Fruit fly (Drosophila melanogaster) S2 (cell line): ENCODE measurements around the gene CG11714.

ENCODE experiments used
- CG8478 ChIP-seq: fragments of >200 bp; optimal IDR thresholded peaks from 2 replicates; lab custom pipeline; 2018
- CTCF ChIP-seq, 2 experiments: fragments of >200 bp; optimal IDR thresholded peaks; 2 replicates each; lab custom pipeline; 2018

DNA sequence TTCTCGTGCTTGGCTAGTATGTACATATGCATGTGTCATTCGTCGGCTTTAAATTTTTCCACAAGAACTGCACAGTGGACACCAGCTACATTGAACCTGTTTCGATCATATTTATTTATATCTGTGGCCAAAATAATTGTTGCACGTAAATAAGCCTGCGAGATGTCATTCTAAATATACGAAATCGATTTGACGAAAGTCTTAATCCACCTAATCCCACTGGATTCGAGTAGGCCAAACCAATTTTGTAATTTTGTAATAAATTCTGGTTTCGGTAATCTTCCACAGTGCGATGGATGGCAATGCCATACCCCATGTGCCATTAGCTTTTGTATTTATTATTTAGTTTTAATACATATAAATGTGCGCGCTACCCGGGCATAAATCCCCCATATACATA is 20.4 kb upstream of the CG11714 start:
- TF ChIP-seq CTCF (optimal IDR thresholded peaks at IDR 0.05; lab: Kevin White, UChicago) (no peak), CG8478 (lab: Kevin White, UChicago) (no peak)
